Fruit fly (Drosophila melanogaster): ENCODE data around the gene Sarm.

DNA sequence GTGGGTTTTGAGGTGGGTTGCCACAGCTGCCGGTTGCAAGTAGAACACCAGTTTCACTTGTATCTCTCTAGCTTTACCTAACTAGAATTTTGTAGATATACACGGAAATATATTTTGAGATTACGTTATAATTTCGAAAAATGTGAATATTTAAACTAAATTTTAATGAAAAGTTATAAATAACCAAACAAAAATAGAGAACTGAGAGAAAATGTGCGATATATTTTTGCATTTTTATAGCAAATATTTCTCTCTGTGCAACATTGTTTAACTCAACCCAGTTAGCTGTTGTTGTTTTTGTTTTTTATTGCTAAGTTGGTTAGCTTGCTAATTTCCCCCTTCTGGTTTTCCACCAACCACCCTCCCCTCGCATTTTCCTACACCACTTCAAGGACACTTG lies 20.1 kb upstream of the Sarm start:
- TF ChIP-seq gl (tag; optimal IDR thresholded peaks at IDR 0.05), result no peak
- TF ChIP-seq CG34367 (tag; optimal IDR thresholded peaks at IDR 0.05), result no peak
